Fruit fly (Drosophila melanogaster): ENCODE results near the gene omd.

The omd gene

dm6 chr3R:13631642-13632041 lies 55.4 kb downstream of the omd start, which contains the start of gene CG10841:
CG10841 (plus strand) TSS chr3R:13631942.
- TF ChIP-seq noc (tag; optimal IDR thresholded peaks at IDR 0.05), result no peak
